Worm (Caenorhabditis elegans) whole organism, midembryonic: ENCODE measurements around the gene sre-6.

Experiments used
- T22C8.4 ChIP-seq: fragments of 200-800 bp; sonication (Bioruptor generic); IDR thresholded peaks from 2 replicates; pipeline ENCODE4 v1.3.6; 2022; ENCODE audit warnings: missing genetic modification characterization, missing compliant biosample characterization
- klf-2 ChIP-seq: fragments of 200-800 bp; sonication (Bioruptor generic); conservative IDR thresholded peaks from 2 replicates; pipeline ENCODE4 v1.3.6; 2022; ENCODE audit warnings: missing genetic modification reagents, missing genetic modification characterization, missing compliant biosample characterization
- ref-1 ChIP-seq: fragments of 200-800 bp; sonication (Bioruptor generic); conservative IDR thresholded peaks from 2 replicates; pipeline ENCODE4 v1.3.6; 2022; ENCODE audit warnings: missing genetic modification reagents, missing genetic modification characterization, missing compliant biosample characterization
- tab-1 ChIP-seq: fragments of 200-800 bp; sonication (Bioruptor generic); IDR thresholded peaks from 2 replicates; pipeline ENCODE4 v1.3.6; 2022; ENCODE audit warnings: missing genetic modification characterization, missing compliant biosample characterization
- ztf-23 ChIP-seq: fragments of 200-800 bp; sonication (Bioruptor generic); IDR thresholded peaks from 2 replicates; pipeline ENCODE4 v1.3.6; 2022; ENCODE audit warnings: missing genetic modification reagents, missing genetic modification characterization, missing compliant biosample characterization
- ztf-29 ChIP-seq: fragments of 200-800 bp; sonication (Bioruptor generic); IDR thresholded peaks from 2 replicates; pipeline ENCODE4 v1.3.6; 2022; ENCODE audit warnings: missing genetic modification reagents, missing genetic modification characterization, missing compliant biosample characterization

ce11 chrV:10776528-10777055 lies 14.0 kb upstream of the sre-6 start, which contains the start of gene D1054.5:
- no peak for TF ChIP-seq klf-2 (GFP tag; lab: Robert Waterston, UW)
- no peak for TF ChIP-seq ztf-29 (GFP tag; lab: Robert Waterston, UW)
- TF ChIP-seq ref-1 (GFP tag; lab: Robert Waterston, UW), result no peak
- no peak for TF ChIP-seq ztf-23 (GFP tag; lab: Robert Waterston, UW)
- no peak for TF ChIP-seq T22C8.4 (GFP tag; lab: Robert Waterston, UW)
- no peak for TF ChIP-seq tab-1
